Worm (Caenorhabditis elegans) whole organism, late embryonic: ENCODE results near the gene pxl-1.

Source experiments
- C08G9.2 ChIP-seq: sonication (generic microtip); optimal IDR thresholded peaks from 2 replicates; lab custom pipeline; 2016; ENCODE audit warnings: mild to moderate bottlenecking, missing genetic modification characterization, moderate library complexity, missing compliant biosample characterization
- C38D4.7 ChIP-seq: fragments of 200-800 bp; sonication (Bioruptor generic); optimal IDR thresholded peaks from 2 replicates; lab custom pipeline; 2018; ENCODE audit warnings: mild to moderate bottlenecking, missing genetic modification characterization, moderate library complexity, missing compliant biosample characterization
- F13H6.1 ChIP-seq: sonication (generic microtip); optimal IDR thresholded peaks from 2 replicates; lab custom pipeline; 2016; ENCODE audit warnings: missing genetic modification characterization, missing compliant biosample characterization
- K02D7.2 ChIP-seq: sonication (generic microtip); optimal IDR thresholded peaks from 2 replicates; lab custom pipeline; 2017; ENCODE audit warnings: mild to moderate bottlenecking, missing genetic modification characterization, missing compliant biosample characterization
- Y22D7AL.16 ChIP-seq: sonication (generic microtip); optimal IDR thresholded peaks from 2 replicates; lab custom pipeline; 2016; ENCODE audit warnings: missing genetic modification characterization, missing compliant biosample characterization
- ceh-14 ChIP-seq: sonication (generic microtip); optimal IDR thresholded peaks from 2 replicates; lab custom pipeline; 2016; ENCODE audit warnings: missing genotype, missing genetic modification characterization, missing compliant biosample characterization
- ceh-18 ChIP-seq: sonication (generic microtip); optimal IDR thresholded peaks from 2 replicates; lab custom pipeline; 2016; ENCODE audit warnings: missing genetic modification characterization, missing compliant biosample characterization
- ceh-2 ChIP-seq: sonication (generic microtip); optimal IDR thresholded peaks from 2 replicates; lab custom pipeline; 2016; ENCODE audit warnings: missing genotype, missing genetic modification characterization, missing compliant biosample characterization
- ceh-24 ChIP-seq: sonication (generic microtip); optimal IDR thresholded peaks from 2 replicates; lab custom pipeline; 2016; ENCODE audit warnings: mild to moderate bottlenecking, missing genetic modification characterization, missing compliant biosample characterization
- ceh-30 ChIP-seq: fragments of 150-350 bp; optimal IDR thresholded peaks from 2 replicates; lab custom pipeline; 2014; ENCODE audit warnings: missing biosample characterization, missing genetic modification characterization
- ceh-31 ChIP-seq: sonication (generic microtip); optimal IDR thresholded peaks from 2 replicates; lab custom pipeline; 2016; ENCODE audit warnings: missing genetic modification characterization, missing compliant biosample characterization
- ceh-34 ChIP-seq: sonication (generic microtip); optimal IDR thresholded peaks from 2 replicates; lab custom pipeline; 2016; ENCODE audit warnings: mild to moderate bottlenecking, missing genetic modification characterization, missing compliant biosample characterization
- ceh-45 ChIP-seq: fragments of 200-800 bp; sonication (Bioruptor generic); IDR thresholded peaks from 2 replicates; pipeline ENCODE4 v1.3.6; 2022; ENCODE audit warnings: missing genetic modification reagents, missing genetic modification characterization, missing compliant biosample characterization
- ceh-6 ChIP-seq: fragments of 200-800 bp; sonication (Bioruptor generic); optimal IDR thresholded peaks from 2 replicates; lab custom pipeline; 2018; ENCODE audit warnings: mild to moderate bottlenecking, missing genetic modification characterization, missing compliant biosample characterization
- ceh-9 ChIP-seq: sonication (generic microtip); optimal IDR thresholded peaks from 2 replicates; lab custom pipeline; 2016; ENCODE audit warnings: mild to moderate bottlenecking, missing genetic modification characterization, inconsistent platforms, missing compliant biosample characterization
- dmd-4 ChIP-seq: sonication (generic microtip); optimal IDR thresholded peaks from 2 replicates; lab custom pipeline; 2016; ENCODE audit warnings: borderline replicate concordance, missing genetic modification characterization, missing compliant biosample characterization
- elt-2 ChIP-seq: sonication (generic microtip); optimal IDR thresholded peaks from 2 replicates; lab custom pipeline; 2016; ENCODE audit warnings: missing genetic modification reagents, missing genetic modification characterization, missing compliant biosample characterization
- elt-4 ChIP-seq: sonication (generic microtip); optimal IDR thresholded peaks from 2 replicates; lab custom pipeline; 2016; ENCODE audit warnings: missing genetic modification characterization, missing compliant biosample characterization
- ets-4 ChIP-seq: sonication (generic microtip); optimal IDR thresholded peaks from 2 replicates; lab custom pipeline; 2016; ENCODE audit warnings: missing genetic modification characterization, missing compliant biosample characterization
- eyg-1 ChIP-seq: sonication (generic microtip); optimal IDR thresholded peaks from 2 replicates; lab custom pipeline; 2016; ENCODE audit warnings: missing genotype, missing genetic modification characterization, missing compliant biosample characterization
- hlh-13 ChIP-seq: fragments of 200-800 bp; sonication (Bioruptor generic); optimal IDR thresholded peaks from 2 replicates; lab custom pipeline; 2018; ENCODE audit warnings: mild to moderate bottlenecking, missing genetic modification characterization, missing compliant biosample characterization
- hlh-30 ChIP-seq: sonication (generic microtip); optimal IDR thresholded peaks from 2 replicates; lab custom pipeline; 2017; ENCODE audit warnings: antibody characterized with exemption, missing genetic modification characterization, missing compliant biosample characterization; ENCODE audit not compliant: insufficient read depth
- hlh-6 ChIP-seq: sonication (generic microtip); optimal IDR thresholded peaks from 2 replicates; lab custom pipeline; 2016; ENCODE audit warnings: missing genotype, missing genetic modification characterization, missing compliant biosample characterization
- lim-6 ChIP-seq: sonication (generic microtip); optimal IDR thresholded peaks from 2 replicates; lab custom pipeline; 2016; ENCODE audit warnings: missing genetic modification characterization, missing compliant biosample characterization
- mec-3 ChIP-seq: sonication (generic microtip); optimal IDR thresholded peaks from 2 replicates; lab custom pipeline; 2016; ENCODE audit warnings: borderline replicate concordance, missing genetic modification characterization, missing compliant biosample characterization
- nfya-1 ChIP-seq: sonication (generic microtip); optimal IDR thresholded peaks from 2 replicates; lab custom pipeline; 2017; ENCODE audit warnings: missing genetic modification characterization, mild to moderate bottlenecking, missing compliant biosample characterization, antibody characterized with exemption, moderate library complexity
- nhr-11 ChIP-seq: fragments of 150-350 bp; optimal IDR thresholded peaks from 2 replicates; lab custom pipeline; 2014; ENCODE audit warnings: missing biosample characterization, missing genetic modification characterization
- nhr-232 ChIP-seq: sonication (generic microtip); optimal IDR thresholded peaks from 2 replicates; lab custom pipeline; 2016; ENCODE audit warnings: missing genetic modification characterization, missing compliant biosample characterization
- odd-2 ChIP-seq: sonication (generic microtip); optimal IDR thresholded peaks from 2 replicates; lab custom pipeline; 2017; ENCODE audit warnings: antibody characterized with exemption, mild to moderate bottlenecking, missing genetic modification characterization, missing compliant biosample characterization
- pag-3 ChIP-seq: sonication (generic microtip); optimal IDR thresholded peaks from 2 replicates; lab custom pipeline; 2016; ENCODE audit warnings: missing compliant biosample characterization, missing genetic modification characterization, borderline replicate concordance
- pat-9 ChIP-seq: fragments of 200-800 bp; sonication (Bioruptor generic); optimal IDR thresholded peaks from 2 replicates; lab custom pipeline; 2018; ENCODE audit warnings: mild to moderate bottlenecking, missing genetic modification characterization, moderate library complexity, missing compliant biosample characterization
- pha-2 ChIP-seq: sonication (generic microtip); optimal IDR thresholded peaks from 2 replicates; lab custom pipeline; 2017; ENCODE audit warnings: mild to moderate bottlenecking, missing genetic modification characterization, missing compliant biosample characterization
- pha-4 ChIP-seq: fragments of 150-350 bp; optimal IDR thresholded peaks from 2 replicates; lab custom pipeline; 2018; ENCODE audit warnings: missing biosample characterization, missing genetic modification reagents, missing genetic modification characterization
- pros-1 ChIP-seq: fragments of 150-350 bp; optimal IDR thresholded peaks from 2 replicates; lab custom pipeline; 2014; ENCODE audit warnings: missing biosample characterization, missing genetic modification reagents, missing genetic modification characterization
- ref-2 ChIP-seq: sonication (generic microtip); optimal IDR thresholded peaks from 2 replicates; lab custom pipeline; 2016; ENCODE audit warnings: missing genetic modification characterization, missing compliant biosample characterization
- sdc-2 ChIP-seq: sonication (generic microtip); optimal IDR thresholded peaks from 2 replicates; lab custom pipeline; 2016; ENCODE audit warnings: missing genotype, missing genetic modification characterization, missing compliant biosample characterization
- sox-4 ChIP-seq: sonication (generic microtip); optimal IDR thresholded peaks from 2 replicates; lab custom pipeline; 2017; ENCODE audit warnings: mild to moderate bottlenecking, missing genetic modification characterization, inconsistent platforms, missing compliant biosample characterization
- ttx-3 ChIP-seq: sonication (generic microtip); optimal IDR thresholded peaks from 2 replicates; lab custom pipeline; 2016; ENCODE audit warnings: missing genetic modification reagents, missing genetic modification characterization, missing compliant biosample characterization
- unc-42 ChIP-seq: sonication (generic microtip); optimal IDR thresholded peaks from 2 replicates; lab custom pipeline; 2016; ENCODE audit warnings: missing genotype, missing genetic modification characterization, missing compliant biosample characterization
- unc-55 ChIP-seq: sonication (generic microtip); optimal IDR thresholded peaks from 2 replicates; lab custom pipeline; 2017; ENCODE audit warnings: missing biosample characterization, missing genetic modification reagents, missing genetic modification characterization
- zip-5 ChIP-seq: sonication (generic microtip); optimal IDR thresholded peaks from 2 replicates; lab custom pipeline; 2016; ENCODE audit warnings: missing genetic modification characterization, missing compliant biosample characterization
- ztf-16 ChIP-seq: sonication (generic microtip); optimal IDR thresholded peaks from 2 replicates; lab custom pipeline; 2017; ENCODE audit warnings: missing genetic modification characterization, missing compliant biosample characterization

The pxl-1 gene

DNA sequence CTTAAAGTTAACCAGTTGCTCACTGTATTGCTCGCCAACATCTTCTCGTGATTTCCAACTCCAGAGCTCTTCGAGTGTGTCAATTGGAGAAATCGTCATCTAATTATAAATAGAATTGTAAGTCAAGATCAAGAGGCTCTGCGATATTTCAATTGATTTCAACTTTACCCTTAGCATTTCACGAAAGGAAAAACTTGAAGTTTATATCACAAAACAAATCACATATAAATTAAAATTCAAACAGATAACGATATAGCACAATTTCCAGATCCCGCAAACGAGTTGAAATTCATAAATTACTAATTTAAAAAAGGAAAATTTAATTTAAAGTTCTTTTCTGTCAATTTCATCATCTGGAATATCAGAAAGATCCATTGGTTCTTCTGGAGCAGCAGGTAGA, 27.4 kb downstream of the pxl-1 start, which contains the start of gene eng-1:
Gene eng-1, minus strand, starts transcription at position 101 of the 400 bp plus-strand sequence.
- TF ChIP-seq ceh-6 (no peak), nfya-1 (tag; lab: Kevin White, UChicago) (no peak), pha-2 (tag; lab: Kevin White, UChicago) (no peak), sox-4 (tag; lab: Kevin White, UChicago) (no peak), odd-2 (tag; lab: Kevin White, UChicago) (no peak), pat-9 (tag; lab: Kevin White, UChicago) (no peak), ceh-14 (tag; lab: Kevin White, UChicago) (no peak), Y22D7AL.16 (tag; lab: Kevin White, UChicago) (no peak), elt-2 (tag; lab: Kevin White, UChicago) (no peak), K02D7.2 (tag; lab: Kevin White, UChicago) (no peak), nhr-232 (no peak), ztf-16 (tag; lab: Kevin White, UChicago) (no peak), ceh-45 (GFP tag; lab: Robert Waterston, UW) (no peak), hlh-30 (tag; lab: Kevin White, UChicago) (no peak), unc-55 (no peak), mec-3 (no peak), sdc-2 (tag; lab: Kevin White, UChicago) (no peak), pha-4 (tag; lab: Kevin White, UChicago) (no peak), hlh-13 (GFP tag; lab: Kevin White, UChicago) (no peak)
- TF ChIP-seq, all 69 proteins: peak for 0

DNA sequence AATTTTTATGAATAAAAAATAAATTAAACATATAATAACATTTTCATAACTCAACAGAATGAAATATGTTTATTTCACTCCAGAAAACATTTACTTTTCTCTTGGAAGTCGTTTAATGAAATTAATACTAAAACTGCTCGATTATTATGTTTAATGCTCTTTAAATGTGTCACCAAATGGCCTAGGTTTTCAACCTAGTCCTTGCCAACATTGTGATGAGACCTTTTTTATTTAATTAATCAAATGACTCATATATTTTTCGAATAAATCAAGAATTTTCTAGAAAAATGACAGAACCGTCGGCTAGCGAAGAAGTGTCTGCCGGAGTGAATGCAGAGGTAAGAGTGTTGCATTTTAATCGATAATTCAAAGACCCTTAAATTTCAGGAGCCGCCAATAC, 31.5 kb downstream of the pxl-1 start, which contains the start of gene rabn-5:
Gene rabn-5, plus strand, starts transcription at position 284 of the 400 bp plus-strand sequence.
- TF ChIP-seq unc-55: peak; percentile 12
- TF ChIP-seq pag-3 (tag; lab: Kevin White, UChicago): no peak
- no peak for TF ChIP-seq ceh-30
- no peak for TF ChIP-seq dmd-4
- no peak for TF ChIP-seq hlh-6 (tag; lab: Kevin White, UChicago)
- TF ChIP-seq unc-42 (tag; lab: Kevin White, UChicago): peak; percentile 58
- peak; percentile 42 for TF ChIP-seq ets-4 (tag; lab: Kevin White, UChicago)
- TF ChIP-seq, all 69 proteins: peak for 3

DNA sequence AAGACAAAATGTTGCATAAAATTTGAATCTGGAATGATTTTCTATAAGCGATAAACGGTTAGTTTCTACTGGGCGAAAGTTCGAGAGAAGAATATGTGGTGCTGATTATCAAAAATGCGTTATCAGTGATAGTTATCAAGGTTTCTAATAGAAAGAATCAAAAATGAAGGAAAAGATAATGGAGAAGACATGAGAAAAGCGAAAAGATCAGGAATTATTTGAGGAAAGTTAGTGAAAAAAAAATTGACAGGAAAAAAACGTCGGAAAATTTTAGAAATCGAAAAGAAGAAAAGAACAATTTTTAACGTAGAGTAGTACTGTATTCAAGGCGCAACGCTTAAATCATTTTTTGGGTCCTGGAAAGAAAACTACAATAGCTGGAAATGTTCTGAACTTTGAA, 32.0 kb downstream of the pxl-1 start, which contains the start of gene dnpp-1:
Gene dnpp-1, minus strand, starts transcription at position 30 of the 400 bp plus-strand sequence.
- TF ChIP-seq elt-2 (tag; lab: Kevin White, UChicago): peak; percentile 95
- TF ChIP-seq ceh-18 (tag; lab: Kevin White, UChicago): no peak
- TF ChIP-seq, all 69 proteins: peak for 1

DNA sequence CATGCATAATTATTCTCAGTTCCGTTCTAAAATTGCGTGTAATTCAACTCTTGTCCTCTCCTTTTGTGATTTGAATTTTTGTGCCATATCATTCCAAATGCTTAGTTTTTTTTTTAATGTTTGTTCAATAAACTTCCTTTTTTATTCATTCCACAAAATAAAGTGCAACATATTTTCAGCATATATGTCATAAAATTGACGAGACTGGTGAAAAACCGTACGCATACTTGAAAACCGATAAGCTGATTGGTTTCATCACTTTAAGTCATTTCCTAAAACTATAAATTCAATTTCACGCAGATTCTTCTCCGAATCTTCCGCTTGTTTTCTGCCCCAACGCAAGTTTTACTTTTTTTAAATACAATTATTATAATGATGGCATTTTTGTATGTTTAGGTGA, 36.8 kb downstream of the pxl-1 start, which contains the start of gene dpf-4:
Gene dpf-4, plus strand, starts transcription at position 301 of the 400 bp plus-strand sequence.
- TF ChIP-seq zip-5 (tag; lab: Kevin White, UChicago) (no peak), ceh-24 (tag; lab: Kevin White, UChicago) (no peak), eyg-1 (tag; lab: Kevin White, UChicago) (no peak), ref-2 (tag; lab: Kevin White, UChicago) (no peak), pha-4 (tag; lab: Kevin White, UChicago) (no peak), ceh-9 (tag; lab: Kevin White, UChicago) (no peak)

DNA sequence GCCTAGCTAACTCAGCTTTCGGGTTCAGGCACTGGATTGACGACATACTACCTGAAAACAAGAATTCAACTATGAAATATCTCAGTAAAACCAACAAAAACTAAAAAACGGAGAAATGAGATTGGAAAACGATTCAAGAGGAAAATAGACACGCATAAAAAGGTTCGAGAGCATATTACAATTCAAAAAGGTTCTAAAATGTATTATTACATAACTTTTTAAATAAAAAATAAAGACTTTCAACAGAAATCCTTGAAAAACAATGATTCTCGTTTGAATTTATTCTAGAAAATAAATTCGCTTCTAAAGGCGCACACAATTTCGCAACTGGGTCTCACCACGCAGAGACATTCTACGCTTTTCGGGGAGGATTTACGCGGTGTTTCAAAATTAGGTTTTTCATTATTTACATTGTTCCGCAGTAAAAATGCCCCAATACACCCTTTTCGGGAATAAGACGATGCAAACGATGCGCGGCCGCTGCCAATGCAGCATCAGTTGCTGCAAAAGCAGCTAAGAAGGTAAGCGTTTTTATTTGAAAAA, 40.1 kb downstream of the pxl-1 start, which contains the start of the genes cct-6 and alh-9:
Gene cct-6, minus strand, starts transcription at position 51 of the 543 bp plus-strand sequence.
Gene alh-9, plus strand, starts transcription at position 382 of the 543 bp plus-strand sequence.
- TF ChIP-seq ceh-34: peak; percentile 7
- TF ChIP-seq mec-3: no peak
- no peak for TF ChIP-seq pha-4 (tag; lab: Kevin White, UChicago)
- TF ChIP-seq nhr-232: no peak
- TF ChIP-seq C38D4.7 (GFP tag; lab: Kevin White, UChicago): no peak
- TF ChIP-seq nfya-1 (tag; lab: Kevin White, UChicago): peak; percentile 76
- no peak for TF ChIP-seq elt-4 (tag; lab: Kevin White, UChicago)
- no peak for TF ChIP-seq hlh-6 (tag; lab: Kevin White, UChicago)
- no peak for TF ChIP-seq pros-1
- TF ChIP-seq zip-5 (tag; lab: Kevin White, UChicago): no peak
- TF ChIP-seq hlh-30 (tag; lab: Kevin White, UChicago): no peak
- TF ChIP-seq ceh-31 (tag; lab: Kevin White, UChicago): peak; percentile 59
- TF ChIP-seq elt-2 (tag; lab: Kevin White, UChicago): no peak
- no peak for TF ChIP-seq ztf-16 (tag; lab: Kevin White, UChicago)
- no peak for TF ChIP-seq F13H6.1
- no peak for TF ChIP-seq C08G9.2 (tag; lab: Kevin White, UChicago)
- no peak for TF ChIP-seq ceh-6
- no peak for TF ChIP-seq lim-6 (tag; lab: Kevin White, UChicago)
- TF ChIP-seq pha-2 (tag; lab: Kevin White, UChicago): peak; percentile 30
- peak; percentile 39 for TF ChIP-seq ceh-18 (tag; lab: Kevin White, UChicago)
- TF ChIP-seq ttx-3 (tag; lab: Kevin White, UChicago): no peak
- TF ChIP-seq ceh-2: no peak
- no peak for TF ChIP-seq nhr-11 (tag; lab: Kevin White, UChicago)
- peak; percentile 56 for TF ChIP-seq unc-55
